Worm (Caenorhabditis elegans) whole organism, L1 larva: Measurements from ENCODE around the gene hecw-1.

Source experiments
- blmp-1 ChIP-seq: fragments of 150-350 bp; optimal IDR thresholded peaks from 2 replicates; lab custom pipeline; 2014; ENCODE audit warnings: missing biosample characterization, missing genetic modification characterization
- grh-1 ChIP-seq: fragments of 200-800 bp; sonication (Bioruptor generic); IDR thresholded peaks from 2 replicates; pipeline ENCODE4 v1.3.6; 2022; ENCODE audit warnings: missing genetic modification reagents, missing genetic modification characterization, missing compliant biosample characterization
- skn-1 ChIP-seq: fragments of 150-350 bp; optimal IDR thresholded peaks from 2 replicates; lab custom pipeline; 2014; ENCODE audit warnings: missing biosample characterization, missing genetic modification characterization

DNA sequence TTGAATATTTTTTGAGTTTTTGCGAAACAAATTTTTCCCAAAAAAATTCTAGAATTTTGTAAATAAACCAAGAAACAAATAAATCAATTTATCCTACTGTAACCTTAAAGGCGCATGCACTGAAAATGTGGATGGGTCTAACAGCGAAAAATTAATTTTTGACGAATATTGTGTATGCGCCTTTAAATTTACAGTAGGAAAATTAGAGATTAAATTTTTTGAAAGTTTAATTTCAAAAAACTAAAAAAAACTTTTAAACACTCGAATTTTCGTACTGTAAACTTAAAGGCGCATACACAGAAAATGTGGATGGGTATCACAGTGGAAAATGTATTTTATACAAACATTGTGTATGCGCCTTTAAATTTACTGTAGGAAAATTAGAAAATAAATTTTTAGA, 374 bp upstream of the hecw-1 start:
- TF ChIP-seq grh-1 = no peak
- TF ChIP-seq blmp-1 (tag; lab: Kevin White, UChicago) = no peak
- no peak for TF ChIP-seq skn-1
